Worm (Caenorhabditis elegans) whole organism, L4/young adult: ENCODE measurements around the gene abu-2.
A peak's percentile ranks its signal among the peaks of the same experiment; 100 is the strongest.

Experiments used
- W03F9.2 ChIP-seq: fragments of 150-350 bp; optimal IDR thresholded peaks from 2 replicates; lab custom pipeline; 2014; ENCODE audit warnings: missing biosample characterization, missing genetic modification characterization
- dao-5 ChIP-seq: sonication (generic microtip); optimal IDR thresholded peaks from 2 replicates; lab custom pipeline; 2016; ENCODE audit warnings: missing genotype, missing genetic modification characterization, moderate library complexity, missing compliant biosample characterization
- him-1 ChIP-seq: sonication (generic microtip); optimal IDR thresholded peaks from 2 replicates; lab custom pipeline; 2016; ENCODE audit warnings: missing genotype, missing genetic modification reagents, missing genetic modification characterization, missing compliant biosample characterization

DNA sequence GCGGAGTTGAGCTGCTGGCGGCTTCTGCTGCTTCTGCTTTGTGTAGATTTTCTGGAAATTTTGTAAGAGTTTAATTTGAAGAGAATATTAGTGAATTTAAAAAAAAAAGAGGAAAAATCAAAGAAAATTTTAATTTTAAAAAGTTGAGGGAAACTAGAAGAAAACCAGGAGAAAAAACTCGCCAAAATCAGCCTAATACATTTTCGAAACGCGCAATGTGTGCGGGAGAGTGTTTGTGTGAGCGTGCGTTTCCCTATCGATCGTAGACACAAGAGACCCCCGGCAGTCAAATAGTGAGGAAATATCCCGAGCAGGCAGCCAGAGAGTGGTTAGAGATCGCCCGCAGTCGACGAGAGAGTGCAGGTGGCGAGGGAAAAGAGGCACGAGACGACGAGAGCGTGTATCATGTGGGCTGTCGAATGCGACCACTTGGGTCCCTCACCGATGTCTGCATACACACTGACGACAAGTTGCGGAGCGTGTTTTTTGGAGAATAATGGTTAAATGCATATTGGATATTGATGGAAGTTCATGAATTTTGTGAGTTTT lies 36.2 kb upstream of the abu-2 start, which contains the start of gene zfp-3:
- TF ChIP-seq W03F9.2 (tag; lab: Kevin White, UChicago): peak; percentile 72
- peak; percentile 62 for TF ChIP-seq dao-5 (tag; lab: Kevin White, UChicago)
- peak; percentile 80 for TF ChIP-seq him-1 (tag; lab: Kevin White, UChicago)
